Worm (Caenorhabditis elegans) whole organism, mixed stage, embryonic: ENCODE data around the gene flp-19.

Source experiments
- M03D4.4 ChIP-seq: sonication (generic microtip); optimal IDR thresholded peaks from 2 replicates; lab custom pipeline; 2017; ENCODE audit warnings: mild to moderate bottlenecking, missing genetic modification characterization, missing compliant biosample characterization
- bed-3 ChIP-seq: fragments of 200-800 bp; sonication (Bioruptor generic); optimal IDR thresholded peaks from 3 replicates; lab custom pipeline; 2018; ENCODE audit warnings: mild to moderate bottlenecking, missing genetic modification characterization, moderate library complexity, missing compliant biosample characterization
- blmp-1 ChIP-seq: fragments of 150-350 bp; optimal IDR thresholded peaks from 2 replicates; lab custom pipeline; 2014; ENCODE audit warnings: missing biosample characterization, missing genetic modification characterization
- ceh-39 ChIP-seq: fragments of 150-350 bp; optimal IDR thresholded peaks from 2 replicates; lab custom pipeline; 2014; ENCODE audit warnings: missing biosample characterization, missing genetic modification characterization
- ceh-43 ChIP-seq: fragments of 200-800 bp; sonication (Bioruptor generic); optimal IDR thresholded peaks from 2 replicates; lab custom pipeline; 2018; ENCODE audit warnings: mild to moderate bottlenecking, missing genetic modification characterization, moderate library complexity, missing compliant biosample characterization
- ceh-83 ChIP-seq: fragments of 200-800 bp; sonication (Bioruptor generic); optimal IDR thresholded peaks from 2 replicates; lab custom pipeline; 2018; ENCODE audit warnings: mild to moderate bottlenecking, missing genetic modification characterization, missing compliant biosample characterization
- ces-1 ChIP-seq: fragments of 150-350 bp; optimal IDR thresholded peaks from 2 replicates; lab custom pipeline; 2014; ENCODE audit warnings: missing biosample characterization, missing genetic modification reagents, missing genetic modification characterization
- cnd-1 ChIP-seq: fragments of 200-800 bp; sonication (Bioruptor generic); optimal IDR thresholded peaks from 2 replicates; lab custom pipeline; 2018; ENCODE audit warnings: mild to moderate bottlenecking, missing genetic modification characterization, missing compliant biosample characterization
- drap-1 ChIP-seq: fragments of 200-800 bp; sonication (Bioruptor generic); optimal IDR thresholded peaks from 3 replicates; lab custom pipeline; 2018; ENCODE audit warnings: mild to moderate bottlenecking, missing genetic modification characterization, missing compliant biosample characterization
- elt-1 ChIP-seq: sonication (generic microtip); optimal IDR thresholded peaks from 2 replicates; lab custom pipeline; 2017; ENCODE audit warnings: missing genetic modification characterization, mild to moderate bottlenecking, missing compliant biosample characterization, antibody characterized with exemption, moderate library complexity, borderline replicate concordance; ENCODE audit not compliant: insufficient read depth
- elt-3 ChIP-seq: fragments of 150-350 bp; optimal IDR thresholded peaks from 2 replicates; lab custom pipeline; 2014; ENCODE audit warnings: missing biosample characterization, missing genetic modification characterization
- flh-1 ChIP-seq: fragments of 200-800 bp; sonication (Bioruptor generic); optimal IDR thresholded peaks from 2 replicates; lab custom pipeline; 2018; ENCODE audit warnings: mild to moderate bottlenecking, missing genetic modification characterization, moderate library complexity, missing compliant biosample characterization
- ham-2 ChIP-seq: fragments of 200-800 bp; sonication (Bioruptor generic); optimal IDR thresholded peaks from 2 replicates; lab custom pipeline; 2018; ENCODE audit warnings: mild to moderate bottlenecking, missing genetic modification characterization, missing compliant biosample characterization
- hlh-1 ChIP-seq: fragments of 150-350 bp; optimal IDR thresholded peaks from 2 replicates; lab custom pipeline; 2014; ENCODE audit warnings: missing biosample characterization, missing genetic modification reagents, missing genetic modification characterization
- lin-13 ChIP-seq: fragments of 150-350 bp; optimal IDR thresholded peaks from 2 replicates; lab custom pipeline; 2014; ENCODE audit warnings: missing biosample characterization, missing genetic modification characterization
- lin-32 ChIP-seq: fragments of 200-800 bp; sonication (Bioruptor generic); optimal IDR thresholded peaks from 2 replicates; lab custom pipeline; 2018; ENCODE audit warnings: mild to moderate bottlenecking, missing genetic modification characterization, missing compliant biosample characterization
- lsy-2 ChIP-seq: fragments of 150-350 bp; optimal IDR thresholded peaks from 2 replicates; lab custom pipeline; 2014; ENCODE audit warnings: missing biosample characterization, missing genetic modification characterization
- mab-5 ChIP-seq: fragments of 150-350 bp; optimal IDR thresholded peaks from 2 replicates; lab custom pipeline; 2014; ENCODE audit warnings: missing biosample characterization, missing genetic modification characterization
- mep-1 ChIP-seq: fragments of 150-350 bp; optimal IDR thresholded peaks from 2 replicates; lab custom pipeline; 2017; ENCODE audit warnings: missing biosample characterization, missing genetic modification reagents, missing genetic modification characterization, inconsistent platforms
- mls-2 ChIP-seq: sonication (generic microtip); optimal IDR thresholded peaks from 2 replicates; lab custom pipeline; 2016; ENCODE audit warnings: mild to moderate bottlenecking, missing genetic modification characterization, moderate library complexity, missing compliant biosample characterization
- nhr-12 ChIP-seq: fragments of 150-350 bp; optimal IDR thresholded peaks from 2 replicates; lab custom pipeline; 2014; ENCODE audit warnings: missing biosample characterization, missing genetic modification characterization
- nhr-2 ChIP-seq: fragments of 150-350 bp; optimal IDR thresholded peaks from 2 replicates; lab custom pipeline; 2014; ENCODE audit warnings: missing biosample characterization, missing genetic modification characterization
- nhr-237 ChIP-seq: fragments of 150-350 bp; optimal IDR thresholded peaks from 2 replicates; lab custom pipeline; 2014; ENCODE audit warnings: missing biosample characterization, missing genetic modification characterization
- nhr-28 ChIP-seq: fragments of 150-350 bp; optimal IDR thresholded peaks from 2 replicates; lab custom pipeline; 2014; ENCODE audit warnings: missing biosample characterization, missing genetic modification characterization
- nhr-76 ChIP-seq: sonication (generic microtip); optimal IDR thresholded peaks from 2 replicates; lab custom pipeline; 2017; ENCODE audit warnings: missing biosample characterization, missing genetic modification characterization
- pha-4 ChIP-seq: fragments of 150-350 bp; optimal IDR thresholded peaks from 2 replicates; lab custom pipeline; 2018; ENCODE audit warnings: missing biosample characterization, missing genetic modification reagents, missing genetic modification characterization
- sem-2 ChIP-seq: fragments of 200-800 bp; sonication (Bioruptor generic); optimal IDR thresholded peaks from 2 replicates; lab custom pipeline; 2018; ENCODE audit warnings: mild to moderate bottlenecking, missing genetic modification characterization, missing compliant biosample characterization
- snpc-4 ChIP-seq: fragments of 150-350 bp; optimal IDR thresholded peaks from 2 replicates; lab custom pipeline; 2014; ENCODE audit warnings: missing biosample characterization, missing genetic modification characterization
- sptf-1 ChIP-seq: sonication (generic microtip); optimal IDR thresholded peaks from 2 replicates; lab custom pipeline; 2017; ENCODE audit warnings: mild to moderate bottlenecking, missing genetic modification characterization, moderate library complexity, missing compliant biosample characterization
- tbx-8 ChIP-seq: fragments of 200-800 bp; sonication (Bioruptor generic); optimal IDR thresholded peaks from 2 replicates; lab custom pipeline; 2018; ENCODE audit warnings: mild to moderate bottlenecking, missing genetic modification characterization, moderate library complexity, missing compliant biosample characterization
- unc-120 ChIP-seq: sonication (generic microtip); optimal IDR thresholded peaks from 2 replicates; lab custom pipeline; 2017; ENCODE audit warnings: missing genetic modification characterization, missing compliant biosample characterization; ENCODE audit not compliant: poor library complexity, severe bottlenecking
- unc-39 ChIP-seq: fragments of 150-350 bp; optimal IDR thresholded peaks from 2 replicates; lab custom pipeline; 2014; ENCODE audit warnings: missing biosample characterization, missing genetic modification characterization
- unc-62 ChIP-seq: fragments of 150-350 bp; optimal IDR thresholded peaks from 2 replicates; lab custom pipeline; 2014; ENCODE audit warnings: missing biosample characterization, missing genetic modification reagents, missing genetic modification characterization
- zip-8 ChIP-seq: fragments of 150-350 bp; optimal IDR thresholded peaks from 2 replicates; lab custom pipeline; 2014; ENCODE audit warnings: missing biosample characterization, missing genetic modification characterization
- ztf-11 ChIP-seq: fragments of 150-350 bp; optimal IDR thresholded peaks from 2 replicates; lab custom pipeline; 2014; ENCODE audit warnings: missing biosample characterization, missing genetic modification characterization

Gene flp-19

DNA sequence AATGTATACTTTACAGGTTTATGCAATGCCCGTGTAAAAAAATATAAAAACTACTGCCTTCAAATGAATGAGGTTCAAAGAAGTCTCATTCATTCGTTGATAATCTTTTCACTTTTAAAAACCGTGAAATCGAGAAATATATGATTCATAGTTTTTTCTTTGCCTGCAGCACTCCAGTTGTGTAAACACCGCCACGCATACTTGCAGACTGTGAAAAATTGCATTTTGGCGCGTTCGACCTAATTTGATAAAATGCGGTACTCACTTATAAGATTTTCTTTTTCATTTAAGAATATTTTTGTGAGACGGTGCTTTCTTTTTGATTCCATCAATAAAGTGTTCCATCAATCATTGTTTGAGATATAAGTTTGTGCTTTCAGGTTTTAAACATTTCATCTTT is 37.7 kb upstream of the flp-19 start:
- TF ChIP-seq ces-1 (peak; percentile 83), mls-2 (tag; lab: Kevin White, UChicago) (no peak)

- TF ChIP-seq lin-13 (tag; lab: Kevin White, UChicago) (peak; percentile 65), bed-3 (no peak), blmp-1 (tag; lab: Kevin White, UChicago) (peak; percentile 33), lin-32 (GFP tag; lab: Kevin White, UChicago) (peak; percentile 25), unc-120 (tag; lab: Kevin White, UChicago) (peak; percentile 93), nhr-237 (peak; percentile 90), zip-8 (tag; lab: Kevin White, UChicago) (peak; percentile 26), elt-3 (tag; lab: Kevin White, UChicago) (no peak), snpc-4 (tag; lab: Kevin White, UChicago) (no peak), nhr-2 (tag; lab: Kevin White, UChicago) (peak; percentile 77), unc-39 (peak; percentile 30), elt-1 (peak; percentile 9), drap-1 (GFP tag; lab: Kevin White, UChicago) (peak; percentile 66), mls-2 (tag; lab: Kevin White, UChicago) (peak; percentile 86), ces-1 (peak; percentile 93), ceh-39 (tag; lab: Kevin White, UChicago) (peak; percentile 78), hlh-1 (tag; lab: Kevin White, UChicago) (peak; percentile 80), ham-2 (GFP tag; lab: Kevin White, UChicago) (peak; percentile 100), pha-4 (peak; percentile 70), mep-1 (tag; lab: Kevin White, UChicago) (peak; percentile 95), tbx-8 (GFP tag; lab: Kevin White, UChicago) (peak; percentile 15), M03D4.4 (tag; lab: Kevin White, UChicago) (peak; percentile 77), sptf-1 (tag; lab: Kevin White, UChicago) (peak; percentile 79), ceh-83 (GFP tag; lab: Kevin White, UChicago) (peak; percentile 61), ceh-43 (GFP tag; lab: Kevin White, UChicago) (no peak), sem-2 (GFP tag; lab: Kevin White, UChicago) (peak; percentile 25), nhr-28 (tag; lab: Kevin White, UChicago) (no peak), lsy-2 (tag; lab: Kevin White, UChicago) (peak; percentile 54), mab-5 (peak; percentile 58), cnd-1 (tag; lab: Kevin White, UChicago) (peak; percentile 70), ztf-11 (tag; lab: Kevin White, UChicago) (peak; percentile 78), nhr-12 (tag; lab: Kevin White, UChicago) (no peak), flh-1 (peak; percentile 31), nhr-76 (tag; lab: Kevin White, UChicago) (peak; percentile 46), unc-62 (GFP tag; lab: Kevin White, UChicago) (peak; percentile 54)
Measured at ce11 chrX:10568385-10569149, 35.9 kb upstream of the flp-19 start.

DNA sequence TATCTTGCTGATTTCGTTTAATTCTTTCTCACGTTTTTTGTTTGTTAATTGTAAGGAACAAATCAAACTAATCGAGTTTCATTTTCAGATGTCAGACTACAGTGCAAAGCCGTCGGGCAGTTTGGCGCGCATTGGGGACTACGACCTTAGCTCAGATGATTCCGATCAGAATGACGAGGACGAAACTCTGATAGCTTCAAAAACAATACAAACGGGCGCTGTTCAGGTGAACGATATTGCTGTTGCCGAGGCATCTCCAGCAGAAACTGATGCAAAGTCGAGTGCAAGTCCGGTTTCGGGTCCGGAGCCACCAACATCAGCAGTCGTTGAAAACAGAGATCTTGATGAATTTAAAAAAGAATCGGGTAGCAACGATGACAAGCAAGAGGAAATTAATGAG is 35.3 kb upstream of the flp-19 start, which contains the start of gene bet-2:
Gene bet-2, plus strand, starts transcription at position 89 of the 400 bp plus-strand sequence.
- no peak for TF ChIP-seq sptf-1 (tag; lab: Kevin White, UChicago)
- TF ChIP-seq ces-1 = no peak
- no peak for TF ChIP-seq tbx-8 (GFP tag; lab: Kevin White, UChicago)
- no peak for TF ChIP-seq cnd-1 (tag; lab: Kevin White, UChicago)
- TF ChIP-seq nhr-28 (tag; lab: Kevin White, UChicago) = no peak
- no peak for TF ChIP-seq elt-1
- TF ChIP-seq hlh-1 (tag; lab: Kevin White, UChicago) = no peak
- TF ChIP-seq mab-5 = no peak
- TF ChIP-seq lsy-2 (tag; lab: Kevin White, UChicago) = no peak
- TF ChIP-seq ceh-43 (GFP tag; lab: Kevin White, UChicago) = no peak
- TF ChIP-seq zip-8 (tag; lab: Kevin White, UChicago) = no peak
- TF ChIP-seq ztf-11 (tag; lab: Kevin White, UChicago) = no peak
- no peak for TF ChIP-seq mep-1 (tag; lab: Kevin White, UChicago)
- TF ChIP-seq bed-3 = no peak
- no peak for TF ChIP-seq mls-2 (tag; lab: Kevin White, UChicago)
